Worm (Caenorhabditis elegans) whole organism, dauer: ENCODE results near the gene srh-83.

Experiments used
- unc-62 ChIP-seq: sonication (generic microtip); optimal IDR thresholded peaks from 2 replicates; lab custom pipeline; 2017; ENCODE audit warnings: missing biosample characterization, missing genetic modification reagents, missing genetic modification characterization

Gene srh-83

ce11 chrV:7199932-7200331, 35.6 kb downstream of the srh-83 start, which contains the start of gene F09G2.1:
Gene F09G2.1, plus strand, starts transcription at chrV:7200232.
- TF ChIP-seq unc-62 (GFP tag; lab: Kevin White, UChicago), result no peak

ce11 chrV:7201353-7201752, 37.0 kb downstream of the srh-83 start:
- TF ChIP-seq unc-62 (GFP tag; lab: Kevin White, UChicago), result no peak

DNA sequence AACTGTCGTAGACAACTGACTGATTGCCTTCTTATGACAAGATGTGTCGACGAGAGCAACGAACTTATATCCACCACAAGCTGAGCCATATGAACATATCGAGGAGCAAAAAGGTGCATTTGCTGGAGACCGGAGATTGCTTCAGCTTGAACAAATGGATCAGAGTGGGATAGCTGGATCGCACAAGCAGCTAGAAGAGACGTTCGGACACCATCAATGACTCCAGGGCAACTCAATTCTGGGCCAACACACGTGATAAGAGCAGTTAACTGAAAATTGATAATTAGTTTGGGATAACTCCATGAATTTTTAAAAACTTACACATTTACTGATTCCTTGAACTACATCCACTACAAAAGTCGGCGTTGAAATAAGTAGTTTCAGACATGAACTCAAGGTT, 44.7 kb downstream of the srh-83 start:
- TF ChIP-seq unc-62 (GFP tag; lab: Kevin White, UChicago), result no peak

- no peak for TF ChIP-seq unc-62 (GFP tag; lab: Kevin White, UChicago)
Measured at ce11 chrV:7214802-7215201, 50.5 kb downstream of the srh-83 start, which contains the start of gene soap-1. Gene soap-1, minus strand, starts transcription at chrV:7214902.
